Worm (Caenorhabditis elegans) whole organism, L4 larva: Measurements from ENCODE around the gene F16G10.5.

Source experiments
- F10B5.3 ChIP-seq: sonication (generic microtip); optimal IDR thresholded peaks from 2 replicates; lab custom pipeline; 2016; ENCODE audit warnings: mild to moderate bottlenecking, missing genetic modification characterization, missing compliant biosample characterization
- T20F7.1 ChIP-seq: fragments of 200-800 bp; sonication (Bioruptor generic); optimal IDR thresholded peaks from 2 replicates; lab custom pipeline; 2018; ENCODE audit warnings: mild to moderate bottlenecking, missing genetic modification characterization, missing compliant biosample characterization
- Y75B8A.6 ChIP-seq: fragments of 200-800 bp; sonication (Bioruptor generic); IDR thresholded peaks from 2 replicates; pipeline ENCODE4 v1.3.6; 2022; ENCODE audit warnings: missing genetic modification reagents, missing genetic modification characterization, missing compliant biosample characterization
- ZK337.2 ChIP-seq: fragments of 200-800 bp; sonication (Bioruptor generic); IDR thresholded peaks from 2 replicates; pipeline ENCODE4 v1.3.6; 2022; ENCODE audit warnings: missing genetic modification reagents, missing genetic modification characterization, missing compliant biosample characterization
- aha-1 ChIP-seq: fragments of 150-350 bp; peaks from one replicate; lab custom pipeline; 2014; ENCODE audit warnings: missing biosample characterization, missing genetic modification characterization
- ceh-28 ChIP-seq: fragments of 150-350 bp; optimal IDR thresholded peaks from 2 replicates; lab custom pipeline; 2014; ENCODE audit warnings: missing biosample characterization, missing genetic modification reagents, missing genetic modification characterization
- ceh-62 ChIP-seq: sonication (generic microtip); optimal IDR thresholded peaks from 2 replicates; lab custom pipeline; 2017; ENCODE audit warnings: missing biosample characterization, missing genetic modification characterization
- ctbp-1 ChIP-seq: fragments of 200-800 bp; sonication (Bioruptor generic); IDR thresholded peaks from 2 replicates; pipeline ENCODE4 v1.3.6; 2022; ENCODE audit warnings: missing genetic modification reagents, missing genetic modification characterization, missing compliant biosample characterization
- egl-27 ChIP-seq: sonication (generic microtip); optimal IDR thresholded peaks from 3 replicates; lab custom pipeline; 2017; ENCODE audit warnings: missing biosample characterization, missing genetic modification reagents, missing genetic modification characterization
- hif-1 ChIP-seq, 2 experiments: sonication (generic microtip); optimal IDR thresholded peaks; 2 replicates each; lab custom pipeline; 2016 to 2017; ENCODE audit warnings: missing compliant biosample characterization in 2 of 2, missing genetic modification characterization in 2 of 2, missing genetic modification reagents in 2 of 2, missing genotype in 2 of 2, mild to moderate bottlenecking in 1 of 2
- lin-1 ChIP-seq: fragments of 200-800 bp; sonication (Bioruptor generic); IDR thresholded peaks from 2 replicates; pipeline ENCODE4 v1.3.6; 2022; ENCODE audit warnings: missing genetic modification reagents, missing genetic modification characterization, missing compliant biosample characterization
- lin-15B ChIP-seq: fragments of 150-350 bp; sonication (generic microtip); optimal IDR thresholded peaks from 3 replicates; lab custom pipeline; 2014; ENCODE audit warnings: missing biosample characterization, missing genetic modification characterization
- lin-38 ChIP-seq: fragments of 200-800 bp; sonication (Bioruptor generic); IDR thresholded peaks from 2 replicates; pipeline ENCODE4 v1.3.6; 2022; ENCODE audit warnings: missing genetic modification reagents, missing genetic modification characterization, missing compliant biosample characterization
- lsy-2 ChIP-seq, 2 experiments: fragments of 150-350 bp in 1 of 2; sonication (generic microtip) in 1 of 2; optimal IDR thresholded peaks; 2 replicates each; lab custom pipeline; 2014 to 2017; ENCODE audit warnings: missing biosample characterization in 2 of 2, missing genetic modification characterization in 2 of 2
- madf-5 ChIP-seq, 2 experiments: fragments of 200-800 bp; sonication (Bioruptor generic); IDR thresholded peaks; 2 replicates each; pipeline ENCODE4 v1.3.6; 2022; ENCODE audit warnings: missing compliant biosample characterization in 2 of 2, missing genetic modification characterization in 2 of 2
- madf-9 ChIP-seq: fragments of 200-800 bp; sonication (Bioruptor generic); conservative IDR thresholded peaks from 2 replicates; pipeline ENCODE4 v1.3.6; 2022; ENCODE audit warnings: missing genetic modification reagents, missing genetic modification characterization, missing compliant biosample characterization
- mdl-1 ChIP-seq, 2 experiments: fragments of 150-350 bp in 1 of 2; sonication (generic microtip) in 1 of 2; optimal IDR thresholded peaks; 2 replicates each; lab custom pipeline; 2014 to 2017; ENCODE audit warnings: missing biosample characterization in 2 of 2, missing genetic modification characterization in 2 of 2
- mdt-29 ChIP-seq: fragments of 200-800 bp; sonication (Bioruptor generic); IDR thresholded peaks from 2 replicates; pipeline ENCODE4 v1.3.6; 2022; ENCODE audit warnings: missing genetic modification reagents, missing genetic modification characterization, missing compliant biosample characterization
- mes-2 ChIP-seq: sonication (generic microtip); optimal IDR thresholded peaks from 2 replicates; lab custom pipeline; 2016; ENCODE audit warnings: missing genotype, mild to moderate bottlenecking, missing genetic modification characterization, missing compliant biosample characterization; ENCODE audit not compliant: poor library complexity, severe bottlenecking
- mxl-2 ChIP-seq: fragments of 200-800 bp; sonication (Bioruptor generic); conservative IDR thresholded peaks from 2 replicates; pipeline ENCODE4 v1.3.6; 2022; ENCODE audit warnings: missing genetic modification reagents, missing genetic modification characterization, missing compliant biosample characterization
- nhr-102 ChIP-seq: sonication (generic microtip); optimal IDR thresholded peaks from 2 replicates; lab custom pipeline; 2016; ENCODE audit warnings: mild to moderate bottlenecking, missing genetic modification characterization, moderate library complexity, missing compliant biosample characterization
- nhr-28 ChIP-seq: fragments of 150-350 bp; optimal IDR thresholded peaks from 2 replicates; lab custom pipeline; 2014; ENCODE audit warnings: missing biosample characterization, missing genetic modification characterization
- nhr-41 ChIP-seq: fragments of 200-800 bp; sonication (Bioruptor generic); IDR thresholded peaks from 2 replicates; pipeline ENCODE4 v1.3.6; 2022; ENCODE audit warnings: missing genetic modification reagents, missing genetic modification characterization, missing compliant biosample characterization
- nhr-76 ChIP-seq: fragments of 150-350 bp; optimal IDR thresholded peaks from 2 replicates; lab custom pipeline; 2014; ENCODE audit warnings: missing biosample characterization, missing genetic modification characterization
- rbr-2 ChIP-seq: sonication (generic microtip); optimal IDR thresholded peaks from 2 replicates; lab custom pipeline; 2016; ENCODE audit warnings: missing genotype, missing genetic modification characterization, missing compliant biosample characterization
- set-16 ChIP-seq: fragments of 200-800 bp; sonication (Bioruptor generic); IDR thresholded peaks from 2 replicates; pipeline ENCODE4 v1.3.6; 2022; ENCODE audit warnings: missing genetic modification reagents, missing genetic modification characterization, missing compliant biosample characterization
- snpc-1.2 ChIP-seq: fragments of 200-800 bp; sonication (Bioruptor generic); IDR thresholded peaks from 2 replicates; pipeline ENCODE4 v1.3.6; 2022; ENCODE audit warnings: missing genetic modification reagents, missing genetic modification characterization, missing compliant biosample characterization
- unc-62 ChIP-seq, 3 experiments: fragments of 150-350 bp in 1 of 3; sonication (generic microtip); optimal IDR thresholded peaks in 2 of 3; peaks in 1 of 3; 1 replicate in 1 of 3; 2 replicates in 2 of 3; lab custom pipeline; 2014 to 2017; ENCODE audit warnings: missing biosample characterization in 3 of 3, missing genetic modification characterization in 3 of 3, missing genetic modification reagents in 3 of 3, missing genotype in 1 of 3
- zip-2 ChIP-seq: fragments of 150-350 bp; optimal IDR thresholded peaks from 2 replicates; lab custom pipeline; 2014; ENCODE audit warnings: missing biosample characterization, missing genetic modification characterization

Gene F16G10.5

ce11 chrII:2395864-2396263 is 28.7 kb downstream of the F16G10.5 start, which contains the start of gene F16G10.13:
F16G10.13 (minus strand) TSS chrII:2395964.
- no peak for TF ChIP-seq nhr-41 (GFP tag; lab: Robert Waterston, UW)
- no peak for TF ChIP-seq lin-15B (tag; lab: Kevin White, UChicago)
- no peak for TF ChIP-seq lin-1 (GFP tag; lab: Robert Waterston, UW)
- no peak for TF ChIP-seq snpc-1.2 (GFP tag; lab: Robert Waterston, UW)
- no peak for TF ChIP-seq nhr-76
- TF ChIP-seq ctbp-1 (GFP tag; lab: Robert Waterston, UW): no peak
- no peak for TF ChIP-seq ceh-28 (tag; lab: Kevin White, UChicago)
- no peak for TF ChIP-seq mes-2 (tag; lab: Kevin White, UChicago)

- TF ChIP-seq F10B5.3 (no peak), madf-9 (GFP tag; lab: Robert Waterston, UW) (no peak), mxl-2 (no peak), ZK337.2 (GFP tag; lab: Robert Waterston, UW) (no peak), mdt-29 (no peak), T20F7.1 (no peak), hif-1 (tag; optimal IDR thresholded peaks at IDR 0.05; lab: Kevin White, UChicago) (no peak), ceh-62 (no peak), Y75B8A.6 (GFP tag; lab: Robert Waterston, UW) (no peak)
These were observed 31.8 kb downstream of the F16G10.5 start, which contains the start of gene F16G10.14 for ce11 chrII:2398884-2399283. F16G10.14 (minus strand) TSS chrII:2398984.

- TF ChIP-seq aha-1 (tag; lab: Kevin White, UChicago) (peak; percentile 43), nhr-28 (peak; percentile 95), zip-2 (tag; lab: Kevin White, UChicago) (no peak)
These were observed 32.7 kb downstream of the F16G10.5 start for ce11 chrII:2399810-2400209.

ce11 chrII:2403984-2404383 is 36.9 kb downstream of the F16G10.5 start, which contains the start of gene F16G10.1:
F16G10.1 (plus strand) TSS chrII:2404284.
- TF ChIP-seq rbr-2 (tag; lab: Kevin White, UChicago) (no peak), unc-62 (GFP tag; optimal IDR thresholded peaks at IDR 0.05 in 1 of 2; lab: Kevin White, UChicago) (peak in 1 of 2 experiments; percentile 52), unc-62 (tag; optimal IDR thresholded peaks at IDR 0.05; lab: Kevin White, UChicago) (no peak)

- TF ChIP-seq nhr-102 (no peak), madf-5 (GFP tag; IDR thresholded peaks at IDR 0.05; lab: Robert Waterston, UW) (0 out of 4 replicates have a peak, but pooled peaks of 1 of the 2 experiments have one; percentile 22), lsy-2 (tag; optimal IDR thresholded peaks at IDR 0.05; lab: Kevin White, UChicago) (no peak), egl-27 (tag; lab: Kevin White, UChicago) (no peak), set-16 (GFP tag; lab: Robert Waterston, UW) (peak; percentile 56; the same call in 1 of the 2 replicates), lin-38 (GFP tag; lab: Robert Waterston, UW) (no peak), madf-9 (GFP tag; lab: Robert Waterston, UW) (no peak), aha-1 (tag; lab: Kevin White, UChicago) (peak; percentile 82)
These were observed 44.0 kb downstream of the F16G10.5 start for ce11 chrII:2411093-2411492.

- peak in 1 of 2 experiments; percentile 51 for TF ChIP-seq unc-62 (GFP tag; optimal IDR thresholded peaks at IDR 0.05 in 1 of 2; lab: Kevin White, UChicago)
- no peak for TF ChIP-seq unc-62 (tag; optimal IDR thresholded peaks at IDR 0.05; lab: Kevin White, UChicago)
- no peak for TF ChIP-seq mdl-1 (tag; optimal IDR thresholded peaks at IDR 0.05; lab: Kevin White, UChicago)
These were observed 44.4 kb downstream of the F16G10.5 start for ce11 chrII:2411555-2411954.
